Worm (Caenorhabditis elegans): Measurements from ENCODE around the gene mrpl-36.

The mrpl-36 gene

DNA sequence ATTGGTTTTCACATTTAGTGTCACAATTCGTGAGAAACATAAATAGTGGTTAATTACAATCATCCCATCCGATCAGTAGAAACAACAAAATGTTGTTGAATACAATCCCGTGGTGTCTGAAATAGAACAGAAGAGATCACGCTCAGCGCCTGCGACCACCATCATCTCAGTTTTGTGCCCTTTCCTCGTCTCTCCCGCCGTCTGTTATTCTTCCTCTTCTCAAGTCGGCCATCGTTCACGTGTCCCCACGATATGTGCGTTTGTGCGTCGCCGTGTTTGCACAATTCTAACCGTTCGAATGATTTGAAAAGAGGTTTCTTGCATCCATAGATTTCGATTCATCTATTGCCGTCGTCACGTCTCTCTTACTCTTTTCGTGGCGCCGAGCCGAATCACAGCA, 29.2 kb downstream of the mrpl-36 start, which contains the start of gene panl-3 (continued):
- TF ChIP-seq mbf-1 (tag; optimal IDR thresholded peaks at IDR 0.05) (no peak), ztf-11 (tag; optimal IDR thresholded peaks at IDR 0.05) (no peak), egl-27 (tag; optimal IDR thresholded peaks at IDR 0.05) (no peak), nhr-10 (tag; optimal IDR thresholded peaks at IDR 0.05) (no peak), lsy-2 (tag; optimal IDR thresholded peaks at IDR 0.05) (peak; percentile 42 to 75), aly-2 (tag; optimal IDR thresholded peaks at IDR 0.05) (no peak)

DNA sequence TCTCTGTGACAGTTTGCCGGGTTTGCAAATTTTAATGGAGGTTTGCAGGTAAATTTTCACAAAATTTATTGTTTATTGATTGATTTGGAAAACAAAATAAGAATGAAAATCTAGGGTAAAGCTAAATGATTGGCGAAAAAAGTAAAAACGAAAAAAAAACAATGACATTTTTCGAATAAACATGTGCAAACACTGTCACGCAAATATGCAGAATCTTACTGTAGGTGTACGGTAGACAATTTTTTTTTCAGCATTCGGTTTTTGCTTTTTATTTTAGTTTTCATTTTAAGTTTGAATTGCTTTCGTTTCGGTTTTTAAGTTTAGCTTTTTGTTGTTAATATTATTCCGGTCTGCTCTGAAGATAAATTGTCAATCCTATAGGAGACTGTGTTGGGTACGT, 30.0 kb downstream of the mrpl-36 start:
- TF ChIP-seq ceh-82 (tag; optimal IDR thresholded peaks at IDR 0.05) (no peak), nhr-25 (tag; optimal IDR thresholded peaks at IDR 0.05) (no peak), lsy-2 (tag; optimal IDR thresholded peaks at IDR 0.05) (peak in 1 of 2 experiments; percentile 70)

DNA sequence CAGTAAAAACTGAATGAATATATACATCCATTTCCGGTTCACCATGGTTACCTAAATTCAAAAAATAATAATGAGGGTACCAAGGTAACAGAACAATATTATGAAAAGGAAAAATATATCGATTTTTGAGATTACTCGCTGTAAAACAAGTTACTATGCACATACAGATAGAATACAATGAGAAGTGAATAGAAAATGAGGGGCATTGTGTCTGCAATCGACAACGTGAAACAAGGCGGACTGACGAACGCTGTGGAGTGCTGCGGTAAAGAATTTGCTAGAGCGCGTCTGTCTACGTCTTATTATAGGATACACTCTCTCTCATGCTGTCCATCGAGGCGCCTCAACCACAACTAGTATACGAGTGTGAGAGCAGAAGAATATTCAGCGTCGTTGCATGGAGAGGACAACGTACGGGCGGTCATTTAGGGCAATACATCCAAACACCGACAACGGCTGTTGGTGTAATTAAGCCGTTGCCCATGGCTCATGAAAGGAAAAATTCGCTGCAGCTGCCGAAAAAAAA, 30.8 kb downstream of the mrpl-36 start, which contains the start of gene cnx-1:
cnx-1 (minus strand) TSS at position 51 of the 526 bp plus-strand sequence.
- TF ChIP-seq elt-1 (tag; optimal IDR thresholded peaks at IDR 0.05) (no peak), elt-3 (tag; optimal IDR thresholded peaks at IDR 0.05) (no peak), unc-62 (GFP tag; optimal IDR thresholded peaks at IDR 0.05) (no peak), mbf-1 (tag; optimal IDR thresholded peaks at IDR 0.05) (no peak), lin-11 (tag; optimal IDR thresholded peaks at IDR 0.05) (peak; percentile 34), nhr-10 (tag; optimal IDR thresholded peaks at IDR 0.05) (no peak), sma-3 (GFP tag; optimal IDR thresholded peaks at IDR 0.05) (no peak), unc-55 (GFP tag; optimal IDR thresholded peaks at IDR 0.05) (peak; percentile 49), nhr-77 (tag; optimal IDR thresholded peaks at IDR 0.05) (no peak), fos-1 (tag; optimal IDR thresholded peaks at IDR 0.05) (no peak), nhr-11 (tag; optimal IDR thresholded peaks at IDR 0.05) (no peak), unc-39 (tag; optimal IDR thresholded peaks at IDR 0.05) (no peak), nhr-129 (tag; optimal IDR thresholded peaks at IDR 0.05) (peak; percentile 52), dmd-4 (tag; optimal IDR thresholded peaks at IDR 0.05) (no peak), peb-1 (tag; optimal IDR thresholded peaks at IDR 0.05) (no peak), nhr-21 (tag; optimal IDR thresholded peaks at IDR 0.05) (no peak), mab-5 (tag; optimal IDR thresholded peaks at IDR 0.05) (no peak), sem-4 (tag; optimal IDR thresholded peaks at IDR 0.05) (no peak), Y55F3AM.14 (GFP tag; optimal IDR thresholded peaks at IDR 0.05) (no peak), ama-1 (optimal IDR thresholded peaks at IDR 0.05) (peak; percentile 31), ZK546.5 (tag; optimal IDR thresholded peaks at IDR 0.05) (no peak), skn-1 (tag; optimal IDR thresholded peaks at IDR 0.05) (no peak), alr-1 (tag; optimal IDR thresholded peaks at IDR 0.05) (no peak), ztf-4 (tag; optimal IDR thresholded peaks at IDR 0.05) (peak; percentile 21), F13H6.1 (tag; optimal IDR thresholded peaks at IDR 0.05) (peak; percentile 1), C34F6.9 (tag; optimal IDR thresholded peaks at IDR 0.05) (peak; percentile 51), nhr-6 (tag; optimal IDR thresholded peaks at IDR 0.05) (no peak), ztf-1 (GFP tag; conservative IDR thresholded peaks at IDR 0.05) (no peak), egl-27 (tag; optimal IDR thresholded peaks at IDR 0.05) (no peak), lsy-2 (tag; optimal IDR thresholded peaks at IDR 0.05) (peak; percentile 11), R02D3.7 (tag; optimal IDR thresholded peaks at IDR 0.05) (no peak), zag-1 (tag; optimal IDR thresholded peaks at IDR 0.05) (no peak), blmp-1 (tag; optimal IDR thresholded peaks at IDR 0.05; ENCODE audit: insufficient read depth) (no peak), nhr-25 (tag; optimal IDR thresholded peaks at IDR 0.05) (no peak), aly-2 (tag; optimal IDR thresholded peaks at IDR 0.05) (no peak), nhr-237 (tag; optimal IDR thresholded peaks at IDR 0.05) (no peak), lin-39 (tag; optimal IDR thresholded peaks at IDR 0.05) (no peak), ceh-16 (tag; optimal IDR thresholded peaks at IDR 0.05) (no peak), crh-2 (tag; optimal IDR thresholded peaks at IDR 0.05) (peak; percentile 10), gmeb-1 (tag; optimal IDR thresholded peaks at IDR 0.05) (no peak), ceh-82 (tag; optimal IDR thresholded peaks at IDR 0.05) (no peak)

Measured in whole organism, L2 larva.